Fruit fly (Drosophila melanogaster): ENCODE data around the gene nompC.

Gene nompC

dm6 chr2L:5305240-5305875 lies 40.6 kb upstream of the nompC start:
- TF ChIP-seq foxo (GFP tag; optimal IDR thresholded peaks at IDR 0.05) (peak in 1 of 2 experiments; percentile 20), sv (GFP tag; optimal IDR thresholded peaks at IDR 0.05) (no peak), sage (GFP tag; optimal IDR thresholded peaks at IDR 0.05) (peak; percentile 11), CrebA (GFP tag; optimal IDR thresholded peaks at IDR 0.05; ENCODE audit: borderline replicate concordance) (peak; percentile 80), fru (GFP tag; optimal IDR thresholded peaks at IDR 0.05) (peak; percentile 45), Rel (GFP tag; optimal IDR thresholded peaks at IDR 0.05) (peak; percentile 73), Rel (tag; optimal IDR thresholded peaks at IDR 0.05) (peak; percentile 78), dl (GFP tag; optimal IDR thresholded peaks at IDR 0.05; ENCODE audit: insufficient read depth in 1 of 2, partially characterized antibody in 2 of 2) (peak in 1 of 2 experiments; percentile 11), psq (GFP tag; optimal IDR thresholded peaks at IDR 0.05) (peak; percentile 80), CG9705 (GFP tag; optimal IDR thresholded peaks at IDR 0.05) (no peak), woc (GFP tag; optimal IDR thresholded peaks at IDR 0.05) (no peak), Jra (GFP tag; optimal IDR thresholded peaks at IDR 0.05) (peak; percentile 25), Dfd (GFP tag; optimal IDR thresholded peaks at IDR 0.05) (no peak), ey (GFP tag; optimal IDR thresholded peaks at IDR 0.05) (peak; percentile 13), HLH106 (tag; optimal IDR thresholded peaks at IDR 0.05) (no peak), Abd-B (GFP tag; optimal IDR thresholded peaks at IDR 0.05) (no peak), brk (GFP tag; optimal IDR thresholded peaks at IDR 0.05) (peak; percentile 20), dsf (GFP tag; optimal IDR thresholded peaks at IDR 0.05; ENCODE audit: borderline replicate concordance) (no peak), pan (optimal IDR thresholded peaks at IDR 0.05) (no peak), jim (GFP tag; optimal IDR thresholded peaks at IDR 0.05) (peak; percentile 71), Dif (GFP tag; optimal IDR thresholded peaks at IDR 0.05; ENCODE audit: partially characterized antibody) (no peak), Hnf4 (GFP tag; optimal IDR thresholded peaks at IDR 0.05) (peak; percentile 4), Hr78 (GFP tag; optimal IDR thresholded peaks at IDR 0.05) (no peak), tai (GFP tag; optimal IDR thresholded peaks at IDR 0.05) (peak; percentile 64), lola (GFP tag; optimal IDR thresholded peaks at IDR 0.05) (no peak), GATAd (GFP tag; optimal IDR thresholded peaks at IDR 0.05) (no peak), Vsx2 (GFP tag; optimal IDR thresholded peaks at IDR 0.05; ENCODE audit: partially characterized antibody) (peak; percentile 3), br (GFP tag; optimal IDR thresholded peaks at IDR 0.05) (peak; percentile 65), h (GFP tag; optimal IDR thresholded peaks at IDR 0.05) (peak; percentile 80), Myc (optimal IDR thresholded peaks at IDR 0.05) (no peak), Mio (GFP tag; optimal IDR thresholded peaks at IDR 0.05) (peak; percentile 5), dmrt93B (GFP tag; optimal IDR thresholded peaks at IDR 0.05) (no peak), usp (GFP tag; optimal IDR thresholded peaks at IDR 0.05) (no peak), Sp1 (GFP tag; optimal IDR thresholded peaks at IDR 0.05) (peak; percentile 33), rgr (GFP tag; optimal IDR thresholded peaks at IDR 0.05) (peak; percentile 35), OdsH (GFP tag; optimal IDR thresholded peaks at IDR 0.05) (peak; percentile 35), CG32264 (GFP tag; optimal IDR thresholded peaks at IDR 0.05) (no peak), N (GFP tag; optimal IDR thresholded peaks at IDR 0.05) (peak; percentile 6), Hr83 (GFP tag; optimal IDR thresholded peaks at IDR 0.05; ENCODE audit: poor library complexity, severe bottlenecking) (peak; percentile 22)

dm6 chr2L:5306373-5306997 lies 39.5 kb upstream of the nompC start:
- TF ChIP-seq Dif (GFP tag; optimal IDR thresholded peaks at IDR 0.05; ENCODE audit: partially characterized antibody) (peak; percentile 83), fru (GFP tag; optimal IDR thresholded peaks at IDR 0.05) (peak; percentile 60), Rel (GFP tag; optimal IDR thresholded peaks at IDR 0.05) (no peak), Rel (tag; optimal IDR thresholded peaks at IDR 0.05) (peak; percentile 63), Vsx2 (GFP tag; optimal IDR thresholded peaks at IDR 0.05; ENCODE audit: partially characterized antibody) (peak; percentile 22), dmrt93B (GFP tag; optimal IDR thresholded peaks at IDR 0.05) (no peak), OdsH (GFP tag; optimal IDR thresholded peaks at IDR 0.05) (peak; percentile 56), Hr83 (GFP tag; optimal IDR thresholded peaks at IDR 0.05; ENCODE audit: poor library complexity, severe bottlenecking) (peak; percentile 95), Jra (GFP tag; optimal IDR thresholded peaks at IDR 0.05) (peak; percentile 83), Hnf4 (GFP tag; optimal IDR thresholded peaks at IDR 0.05) (peak; percentile 54), Hr78 (GFP tag; optimal IDR thresholded peaks at IDR 0.05) (no peak), h (GFP tag; optimal IDR thresholded peaks at IDR 0.05) (peak; percentile 56), CrebA (GFP tag; optimal IDR thresholded peaks at IDR 0.05; ENCODE audit: borderline replicate concordance) (no peak), woc (GFP tag; optimal IDR thresholded peaks at IDR 0.05) (peak; percentile 21), foxo (GFP tag; optimal IDR thresholded peaks at IDR 0.05) (peak in 1 of 2 experiments; percentile 50), rgr (GFP tag; optimal IDR thresholded peaks at IDR 0.05) (peak; percentile 61), Myc (optimal IDR thresholded peaks at IDR 0.05) (no peak), psq (GFP tag; optimal IDR thresholded peaks at IDR 0.05) (peak; percentile 63), dl (GFP tag; optimal IDR thresholded peaks at IDR 0.05; ENCODE audit: insufficient read depth in 1 of 2, partially characterized antibody in 2 of 2) (peak; percentile 74 to 90)
